Worm (Caenorhabditis elegans) whole organism, late embryonic: Measurements from ENCODE around the gene C08E8.9.

ENCODE experiments used
- ama-1 ChIP-seq: fragments of 150-350 bp; optimal IDR thresholded peaks from 2 replicates; lab custom pipeline; 2014
- elt-4 ChIP-seq: sonication (generic microtip); optimal IDR thresholded peaks from 2 replicates; lab custom pipeline; 2016; ENCODE audit warnings: missing genetic modification characterization, missing compliant biosample characterization
- madf-2 ChIP-seq: sonication (generic microtip); optimal IDR thresholded peaks from 2 replicates; lab custom pipeline; 2017; ENCODE audit warnings: missing genetic modification characterization, missing compliant biosample characterization
- nhr-11 ChIP-seq: fragments of 150-350 bp; optimal IDR thresholded peaks from 2 replicates; lab custom pipeline; 2014; ENCODE audit warnings: missing biosample characterization, missing genetic modification characterization
- pha-4 ChIP-seq: fragments of 150-350 bp; optimal IDR thresholded peaks from 2 replicates; lab custom pipeline; 2018; ENCODE audit warnings: missing biosample characterization, missing genetic modification reagents, missing genetic modification characterization
- sox-2 ChIP-seq: fragments of 200-800 bp; sonication (Bioruptor generic); IDR thresholded peaks from 2 replicates; pipeline ENCODE4 v1.3.6; 2022; ENCODE audit warnings: missing genetic modification reagents, missing genetic modification characterization, missing compliant biosample characterization

ce11 chrV:18354299-18354698, 10.4 kb upstream of the C08E8.9 start:
- TF ChIP-seq elt-4 (tag; lab: Kevin White, UChicago), result no peak
- TF ChIP-seq pha-4 (tag; lab: Kevin White, UChicago), result no peak
- TF ChIP-seq nhr-11 (tag; lab: Kevin White, UChicago), result no peak
- TF ChIP-seq madf-2 (tag; lab: Kevin White, UChicago), result no peak
- no peak for TF ChIP-seq ama-1 (lab: Kevin White, UChicago)
- TF ChIP-seq sox-2 (GFP tag; lab: Robert Waterston, UW), result no peak
